Fruit fly (Drosophila melanogaster) S2 (cell line): ENCODE measurements around the gene M1BP.

Experiments used
- CG8478 ChIP-seq: fragments of >200 bp; optimal IDR thresholded peaks from 2 replicates; lab custom pipeline; 2018
- CTCF ChIP-seq, 2 experiments: fragments of >200 bp; optimal IDR thresholded peaks; 2 replicates each; lab custom pipeline; 2018

Gene M1BP

dm6 chr3R:8711890-8712449 is 19.5 kb downstream of the M1BP start:
- no peak for TF ChIP-seq CG8478
- no peak for TF ChIP-seq CTCF (optimal IDR thresholded peaks at IDR 0.05; lab: Kevin White, UChicago)

- TF ChIP-seq CTCF (optimal IDR thresholded peaks at IDR 0.05; lab: Kevin White, UChicago), result no peak
- no peak for TF ChIP-seq CG8478
Observed at dm6 chr3R:8707166-8707565, 24.3 kb downstream of the M1BP start.

dm6 chr3R:8705323-8706097 is 26.0 kb downstream of the M1BP start:
- TF ChIP-seq CTCF (optimal IDR thresholded peaks at IDR 0.05; lab: Kevin White, UChicago) (no peak), CG8478 (no peak)

DNA sequence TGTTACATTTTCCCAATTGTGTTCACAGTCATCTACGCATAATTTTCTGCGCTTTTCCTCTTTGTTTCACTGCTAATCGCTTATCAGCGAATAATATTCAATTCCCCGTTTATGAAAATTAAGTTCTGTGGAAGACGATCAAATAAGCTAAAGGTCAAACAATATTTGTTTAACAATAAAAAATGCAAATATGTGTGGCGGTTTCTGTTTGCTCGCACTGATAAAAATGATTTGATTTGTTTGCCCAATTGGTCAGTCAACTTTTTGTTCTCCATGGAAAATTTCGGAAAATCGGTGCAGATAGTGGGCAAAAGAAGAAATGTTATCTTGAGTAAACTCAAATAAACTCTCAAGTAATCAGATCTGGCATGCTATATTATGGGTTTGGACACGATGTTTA is 26.8 kb downstream of the M1BP start:
- TF ChIP-seq CTCF (optimal IDR thresholded peaks at IDR 0.05; lab: Kevin White, UChicago) (no peak), CG8478 (no peak)

- TF ChIP-seq CG8478, result no peak
- TF ChIP-seq CTCF (optimal IDR thresholded peaks at IDR 0.05; lab: Kevin White, UChicago), result no peak
Observed at dm6 chr3R:8701197-8701596, 30.3 kb downstream of the M1BP start.

- no peak for TF ChIP-seq CG8478
- TF ChIP-seq CTCF (optimal IDR thresholded peaks at IDR 0.05; lab: Kevin White, UChicago), result no peak
Observed at dm6 chr3R:8700660-8701059, 30.8 kb downstream of the M1BP start.

- TF ChIP-seq CTCF (optimal IDR thresholded peaks at IDR 0.05; lab: Kevin White, UChicago) (no peak), CG8478 (no peak)
Observed at dm6 chr3R:8699230-8699629, 32.3 kb downstream of the M1BP start.

- TF ChIP-seq CG8478, result no peak
- no peak for TF ChIP-seq CTCF (optimal IDR thresholded peaks at IDR 0.05; lab: Kevin White, UChicago)
Observed at dm6 chr3R:8697772-8698259, 33.7 kb downstream of the M1BP start, which contains the start of gene hb. TSS of gene hb (minus strand) at chr3R:8697822.

DNA sequence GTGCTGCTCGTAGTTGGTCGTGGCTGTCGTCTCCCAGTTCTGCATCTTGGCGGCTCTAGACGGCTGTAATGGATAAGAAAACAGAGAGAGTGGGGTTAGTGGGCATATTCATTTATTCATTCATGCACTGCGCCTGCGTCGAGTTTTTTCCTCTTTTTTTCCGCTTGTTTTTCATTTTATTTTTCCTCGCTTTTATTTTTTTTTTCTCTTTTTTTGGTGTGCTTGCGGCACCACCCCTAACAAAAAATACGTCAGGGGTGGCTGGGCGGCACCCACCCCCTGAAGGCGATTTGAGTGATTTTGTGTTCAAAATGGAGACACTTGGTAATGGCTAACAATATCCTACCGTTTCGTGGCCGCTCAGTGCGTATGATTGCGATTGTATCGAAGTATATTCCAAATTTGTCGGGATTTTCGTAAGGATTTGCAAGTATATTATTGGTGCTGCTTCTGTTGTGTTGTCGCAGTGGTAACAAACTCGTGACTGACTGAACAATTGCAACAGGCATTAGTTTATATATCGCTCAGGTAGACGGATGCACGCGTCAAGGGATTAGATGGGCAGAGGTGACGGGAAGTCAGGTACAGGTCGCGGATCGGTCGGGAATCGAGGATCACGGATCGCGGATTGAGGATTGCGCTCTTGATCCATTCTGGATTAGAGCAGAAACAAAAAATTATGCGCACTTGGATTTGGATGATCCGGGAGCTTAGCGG is 37.2 kb downstream of the M1BP start:
- no peak for TF ChIP-seq CTCF (optimal IDR thresholded peaks at IDR 0.05; lab: Kevin White, UChicago)
- TF ChIP-seq CG8478, result no peak

dm6 chr3R:8686446-8686845 is 45.1 kb downstream of the M1BP start:
- TF ChIP-seq CG8478 (no peak), CTCF (optimal IDR thresholded peaks at IDR 0.05; lab: Kevin White, UChicago) (no peak)

DNA sequence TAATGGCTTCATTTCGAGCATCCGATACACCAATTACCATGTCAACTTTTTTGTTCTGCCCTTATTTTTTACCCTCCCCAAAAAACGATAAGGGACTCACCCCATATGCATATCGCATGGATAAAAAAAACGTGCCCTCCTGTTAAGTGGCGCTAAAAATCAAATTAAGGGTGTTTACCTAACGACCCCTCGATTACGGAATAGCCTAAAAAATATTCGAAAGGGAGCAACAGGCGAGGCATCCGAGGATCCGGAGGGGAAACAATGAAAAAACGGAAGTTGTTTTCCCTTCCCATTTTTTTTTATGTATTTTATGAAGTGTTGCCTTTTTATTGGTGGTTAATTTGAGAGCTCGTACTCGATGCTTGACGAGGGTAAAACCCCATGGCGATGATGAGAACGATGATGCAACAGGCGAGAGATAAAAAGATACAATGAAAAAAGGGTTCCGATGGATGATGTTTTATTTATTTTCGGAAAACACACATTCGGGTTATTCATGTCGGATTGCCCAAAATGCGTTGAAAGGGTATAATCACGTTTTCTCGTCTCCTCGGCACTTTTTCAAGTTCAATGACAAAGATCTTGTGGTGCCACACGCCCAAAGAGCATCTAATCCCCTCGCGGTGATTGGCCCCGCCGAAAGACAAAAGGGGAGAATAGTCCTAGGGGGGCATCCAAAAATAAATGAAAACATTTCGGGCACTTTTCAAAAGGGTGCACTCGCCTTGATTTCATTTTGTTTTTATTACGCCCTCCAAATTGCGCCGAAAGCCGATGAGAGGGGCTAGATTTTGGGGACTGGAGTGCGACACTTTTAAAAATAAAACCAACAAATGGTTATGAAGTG is 46.9 kb downstream of the M1BP start, which contains the start of gene CG44227:
Gene CG44227, minus strand, starts transcription at position 849 of the 850 bp plus-strand sequence.
- TF ChIP-seq CTCF (optimal IDR thresholded peaks at IDR 0.05; lab: Kevin White, UChicago) (no peak), CG8478 (no peak)

dm6 chr3R:8683280-8683679 is 48.2 kb downstream of the M1BP start:
- no peak for TF ChIP-seq CG8478
- TF ChIP-seq CTCF (optimal IDR thresholded peaks at IDR 0.05; lab: Kevin White, UChicago), result no peak

DNA sequence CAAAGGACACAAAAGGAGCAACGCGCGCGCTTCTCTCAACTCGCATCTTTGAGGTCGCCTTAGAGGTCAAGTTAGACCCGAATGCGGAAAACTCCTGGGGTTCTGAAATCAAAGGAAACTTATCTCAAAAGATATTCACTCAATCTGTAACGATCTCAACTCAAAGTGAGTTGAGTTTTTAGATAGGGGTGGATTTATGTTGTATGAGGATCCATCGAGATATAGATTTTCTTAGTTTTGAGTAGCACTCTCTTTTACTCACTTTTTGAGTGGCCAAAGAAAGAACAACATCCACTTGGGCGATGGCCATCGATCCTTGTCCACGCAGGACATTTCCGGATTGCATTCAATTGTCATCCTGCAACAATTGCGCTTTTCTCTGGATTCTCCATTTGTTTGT is 50.9 kb downstream of the M1BP start:
- TF ChIP-seq CG8478, result no peak
- no peak for TF ChIP-seq CTCF (optimal IDR thresholded peaks at IDR 0.05; lab: Kevin White, UChicago)

- TF ChIP-seq CG8478, result no peak
- no peak for TF ChIP-seq CTCF (optimal IDR thresholded peaks at IDR 0.05; lab: Kevin White, UChicago)
Observed at dm6 chr3R:8679934-8680333, 51.6 kb downstream of the M1BP start, which contains the start of gene CG33325. TSS of gene CG33325 (minus strand) at chr3R:8680034.
